Fruit fly (Drosophila melanogaster): ENCODE data around the gene Aplip1.

Aplip1 gene

DNA sequence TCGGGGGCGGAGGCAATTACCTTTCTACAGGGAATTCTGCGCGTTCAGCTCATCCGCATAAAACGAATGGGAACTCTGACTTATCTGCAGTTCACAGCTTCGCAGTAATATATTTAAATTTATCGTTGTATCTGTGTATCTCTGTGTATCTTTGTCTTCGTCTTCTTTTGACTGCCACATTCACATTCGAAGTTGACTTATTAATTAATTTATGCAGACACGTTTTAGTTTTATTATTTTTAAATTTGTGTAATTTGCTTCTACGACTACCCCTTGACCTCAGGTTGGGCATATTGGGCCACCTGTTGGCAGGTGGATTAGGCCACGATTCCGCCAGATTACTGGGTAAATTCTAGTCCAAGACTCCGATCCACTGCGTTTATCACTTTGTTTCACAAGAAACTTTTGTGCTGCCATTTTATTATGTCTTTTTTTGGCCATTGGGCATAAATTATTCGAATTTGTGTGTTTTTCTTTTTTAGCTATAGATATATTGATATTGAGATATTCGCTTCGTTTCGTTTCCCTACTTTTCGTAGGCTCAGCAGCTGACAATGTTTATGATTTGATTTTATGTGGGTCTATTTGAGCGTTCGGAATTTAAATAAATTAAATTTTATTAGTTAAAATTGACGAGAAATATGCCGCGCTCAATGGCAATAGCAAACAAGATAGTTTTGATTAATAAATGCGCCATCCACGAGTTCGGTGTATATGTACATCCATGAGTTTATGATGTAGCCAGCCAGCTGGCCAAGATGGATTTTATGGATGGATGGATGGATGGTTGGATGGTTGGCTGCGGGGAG is 43.4 kb upstream of the Aplip1 start (continued):
- TF ChIP-seq CG7963 (GFP tag; IDR thresholded peaks at IDR 0.05; ENCODE audit: partially characterized antibody), result no peak
- no peak for TF ChIP-seq cg (GFP tag; optimal IDR thresholded peaks at IDR 0.05)
- peak; percentile 15; the same call in 1 of the 3 replicates for TF ChIP-seq CG11456 (GFP tag; IDR thresholded peaks at IDR 0.05)
- TF ChIP-seq CG17385 (GFP tag; optimal IDR thresholded peaks at IDR 0.05), result no peak
- TF ChIP-seq tin (GFP tag; optimal IDR thresholded peaks at IDR 0.05), result no peak
- TF ChIP-seq CG1792 (GFP tag; optimal IDR thresholded peaks at IDR 0.05), result no peak
- no peak for TF ChIP-seq CG18011 (GFP tag; optimal IDR thresholded peaks at IDR 0.05)
- peak; percentile 0 for TF ChIP-seq CG12769 (tag; optimal IDR thresholded peaks at IDR 0.05)
- no peak for TF ChIP-seq dm (GFP tag; optimal IDR thresholded peaks at IDR 0.05)
- no peak for TF ChIP-seq CG8388 (GFP tag; optimal IDR thresholded peaks at IDR 0.05)
- no peak for TF ChIP-seq lola (GFP tag; optimal IDR thresholded peaks at IDR 0.05)
- TF ChIP-seq lmd (GFP tag; IDR thresholded peaks at IDR 0.05), result peak; percentile 36; the same call in 1 of the 2 replicates
- no peak for TF ChIP-seq CG2202 (tag; optimal IDR thresholded peaks at IDR 0.05)
- no peak for TF ChIP-seq tup (GFP tag; optimal IDR thresholded peaks at IDR 0.05)
- TF ChIP-seq B-H2 (GFP tag; optimal IDR thresholded peaks at IDR 0.05), result no peak
- TF ChIP-seq prd (optimal IDR thresholded peaks at IDR 0.05), result no peak
- TF ChIP-seq prd (GFP tag; IDR thresholded peaks at IDR 0.05), result peak; percentile 46; the same call in 1 of the 3 replicates
- TF ChIP-seq CG2129 (GFP tag; IDR thresholded peaks at IDR 0.05; ENCODE audit: partially characterized antibody), result no peak
- peak; percentile 24 for TF ChIP-seq gem (tag; optimal IDR thresholded peaks at IDR 0.05)
- TF ChIP-seq croc (GFP tag; conservative IDR thresholded peaks at IDR 0.05), result no peak
- no peak for TF ChIP-seq CG4854 (GFP tag; optimal IDR thresholded peaks at IDR 0.05)
- TF ChIP-seq ci (GFP tag; IDR thresholded peaks at IDR 0.05), result peak; percentile 16; the same call in 1 of the 3 replicates
- no peak for TF ChIP-seq tio (GFP tag; optimal IDR thresholded peaks at IDR 0.05)
- peak; percentile 2 for TF ChIP-seq CG2678 (tag; optimal IDR thresholded peaks at IDR 0.05)
- TF ChIP-seq mam (GFP tag; optimal IDR thresholded peaks at IDR 0.05), result peak; percentile 24
- TF ChIP-seq CG33557 (GFP tag; optimal IDR thresholded peaks at IDR 0.05), result no peak
- no peak for TF ChIP-seq danr (GFP tag; IDR thresholded peaks at IDR 0.05)
- TF ChIP-seq Gug (GFP tag; IDR thresholded peaks at IDR 0.05), result peak; percentile 16; the same call in 1 of the 4 replicates
- no peak for TF ChIP-seq Antp (GFP tag; optimal IDR thresholded peaks at IDR 0.05)
- TF ChIP-seq oc (tag; optimal IDR thresholded peaks at IDR 0.05), result no peak
- no peak for TF ChIP-seq MESR4 (GFP tag; optimal IDR thresholded peaks at IDR 0.05)
- no peak for TF ChIP-seq chm (GFP tag; IDR thresholded peaks at IDR 0.05)
- peak in 1 of 2 experiments; percentile 12 for TF ChIP-seq Hr78 (GFP tag; optimal IDR thresholded peaks at IDR 0.05)
- peak; percentile 85 for TF ChIP-seq CG8281 (tag; optimal IDR thresholded peaks at IDR 0.05)
- TF ChIP-seq GATAe (GFP tag; conservative IDR thresholded peaks at IDR 0.05), result no peak
- TF ChIP-seq B-H1 (GFP tag; IDR thresholded peaks at IDR 0.05), result no peak
- TF ChIP-seq nom (GFP tag; optimal IDR thresholded peaks at IDR 0.05), result no peak
- TF ChIP-seq hb (GFP tag; IDR thresholded peaks at IDR 0.05; ENCODE audit: partially characterized antibody), result no peak
- TF ChIP-seq mirr (GFP tag; optimal IDR thresholded peaks at IDR 0.05), result no peak
- 0 out of 2 replicates have a peak, but pooled peaks have one; percentile 9 for TF ChIP-seq CG43689 (GFP tag; IDR thresholded peaks at IDR 0.05)
- TF ChIP-seq peb (GFP tag; IDR thresholded peaks at IDR 0.05), result no peak
- TF ChIP-seq CG30020 (tag; optimal IDR thresholded peaks at IDR 0.05), result no peak
- peak; percentile 12; the same call in 1 of the 2 replicates for TF ChIP-seq sisA (GFP tag; IDR thresholded peaks at IDR 0.05)

Data from whole organism, embryonic.